Worm (Caenorhabditis elegans) whole organism, young adult: Measurements from ENCODE around the gene Y43F8C.9.
A peak's percentile ranks its signal among the peaks of the same experiment; 100 is the strongest.

Experiments used
- B0019.2 ChIP-seq: fragments of 200-800 bp; sonication (Bioruptor generic); conservative IDR thresholded peaks from 2 replicates; pipeline ENCODE4 v1.3.6; 2022; ENCODE audit warnings: missing genetic modification reagents, missing genetic modification characterization, missing compliant biosample characterization
- D2030.7 ChIP-seq: fragments of 200-800 bp; sonication (Bioruptor generic); IDR thresholded peaks from 2 replicates; pipeline ENCODE4 v1.3.6; 2022; ENCODE audit warnings: missing genetic modification reagents, missing genetic modification characterization, missing compliant biosample characterization
- F22D6.2 ChIP-seq: sonication (generic microtip); optimal IDR thresholded peaks from 2 replicates; lab custom pipeline; 2016; ENCODE audit warnings: mild to moderate bottlenecking, missing genetic modification characterization, missing compliant biosample characterization
- F37B4.10 ChIP-seq: fragments of 200-800 bp; sonication (Bioruptor generic); IDR thresholded peaks from 2 replicates; pipeline ENCODE4 v1.3.6; 2022; ENCODE audit warnings: missing genetic modification characterization, missing compliant biosample characterization
- F52B5.7 ChIP-seq: sonication (generic microtip); optimal IDR thresholded peaks from 2 replicates; lab custom pipeline; 2016; ENCODE audit warnings: mild to moderate bottlenecking, missing genetic modification characterization, missing compliant biosample characterization
- K11D2.4 ChIP-seq: fragments of 200-800 bp; sonication (Bioruptor generic); IDR thresholded peaks from 2 replicates; pipeline ENCODE4 v1.3.6; 2022; ENCODE audit warnings: missing genetic modification reagents, missing genetic modification characterization, missing compliant biosample characterization
- K12H6.12 ChIP-seq: fragments of 200-800 bp; sonication (Bioruptor generic); optimal IDR thresholded peaks from 2 replicates; lab custom pipeline; 2018; ENCODE audit warnings: mild to moderate bottlenecking, missing genetic modification characterization, missing compliant biosample characterization
- T07F8.4 ChIP-seq: sonication (generic microtip); optimal IDR thresholded peaks from 2 replicates; lab custom pipeline; 2016; ENCODE audit warnings: mild to moderate bottlenecking, missing genetic modification characterization, moderate library complexity, missing compliant biosample characterization
- Y53F4B.3 ChIP-seq: fragments of 200-800 bp; sonication (Bioruptor generic); IDR thresholded peaks from 2 replicates; pipeline ENCODE4 v1.3.6; 2022; ENCODE audit warnings: missing genetic modification reagents, missing genetic modification characterization, missing compliant biosample characterization
- atf-7 ChIP-seq: sonication (generic microtip); optimal IDR thresholded peaks from 2 replicates; lab custom pipeline; 2017; ENCODE audit warnings: mild to moderate bottlenecking, missing genetic modification characterization, missing compliant biosample characterization
- ccch-3 ChIP-seq: fragments of 200-800 bp; sonication (Bioruptor generic); optimal IDR thresholded peaks from 2 replicates; lab custom pipeline; 2018; ENCODE audit warnings: mild to moderate bottlenecking, missing genetic modification characterization, missing compliant biosample characterization
- ceh-100 ChIP-seq: fragments of 200-800 bp; sonication (Bioruptor generic); IDR thresholded peaks from 2 replicates; pipeline ENCODE4 v1.3.6; 2022; ENCODE audit warnings: missing genetic modification reagents, missing genetic modification characterization, missing compliant biosample characterization
- ceh-79 ChIP-seq: sonication (generic microtip); optimal IDR thresholded peaks from 2 replicates; lab custom pipeline; 2017; ENCODE audit warnings: mild to moderate bottlenecking, missing genetic modification characterization, missing compliant biosample characterization
- die-1 ChIP-seq: sonication (generic microtip); optimal IDR thresholded peaks from 2 replicates; lab custom pipeline; 2016; ENCODE audit warnings: missing genotype, mild to moderate bottlenecking, missing genetic modification characterization, missing compliant biosample characterization
- dox-1 ChIP-seq: fragments of 200-800 bp; sonication (Bioruptor generic); IDR thresholded peaks from 2 replicates; pipeline ENCODE4 v1.3.6; 2022; ENCODE audit warnings: missing genetic modification reagents, missing genetic modification characterization, missing compliant biosample characterization
- dpff-1 ChIP-seq: sonication (generic microtip); optimal IDR thresholded peaks from 2 replicates; lab custom pipeline; 2017; ENCODE audit warnings: mild to moderate bottlenecking, missing genetic modification characterization, missing compliant biosample characterization
- egl-18 ChIP-seq: fragments of 200-800 bp; sonication (Bioruptor generic); IDR thresholded peaks from 2 replicates; pipeline ENCODE4 v1.3.6; 2022; ENCODE audit warnings: missing genetic modification reagents, missing genetic modification characterization, missing compliant biosample characterization
- egrh-3 ChIP-seq: fragments of 200-800 bp; sonication (Bioruptor generic); IDR thresholded peaks from 2 replicates; pipeline ENCODE4 v1.3.6; 2022; ENCODE audit warnings: missing genetic modification reagents, missing genetic modification characterization, missing compliant biosample characterization
- fkh-3 ChIP-seq: sonication (generic microtip); optimal IDR thresholded peaks from 2 replicates; lab custom pipeline; 2016; ENCODE audit warnings: mild to moderate bottlenecking, missing genetic modification characterization, missing compliant biosample characterization
- gei-17 ChIP-seq: fragments of 200-800 bp; sonication (Bioruptor generic); optimal IDR thresholded peaks from 2 replicates; lab custom pipeline; 2018; ENCODE audit warnings: mild to moderate bottlenecking, missing genetic modification characterization, missing compliant biosample characterization
- him-1 ChIP-seq: sonication (generic microtip); optimal IDR thresholded peaks from 2 replicates; lab custom pipeline; 2016; ENCODE audit warnings: missing genotype, missing genetic modification reagents, missing genetic modification characterization, missing compliant biosample characterization
- hlh-26 ChIP-seq: fragments of 200-800 bp; sonication (Bioruptor generic); conservative IDR thresholded peaks from 2 replicates; pipeline ENCODE4 v1.3.6; 2022; ENCODE audit warnings: missing genetic modification reagents, missing genetic modification characterization, missing compliant biosample characterization
- hmg-1.2 ChIP-seq: fragments of 200-800 bp; sonication (Bioruptor generic); IDR thresholded peaks from 2 replicates; pipeline ENCODE4 v1.3.6; 2022; ENCODE audit warnings: missing genetic modification reagents, missing genetic modification characterization, missing compliant biosample characterization
- lin-26 ChIP-seq: fragments of 200-800 bp; sonication (Bioruptor generic); IDR thresholded peaks from 2 replicates; pipeline ENCODE4 v1.3.6; 2022; ENCODE audit warnings: missing genetic modification reagents, missing genetic modification characterization, missing compliant biosample characterization
- lir-1 ChIP-seq: fragments of 200-800 bp; sonication (Bioruptor generic); conservative IDR thresholded peaks from 2 replicates; pipeline ENCODE4 v1.3.6; 2022; ENCODE audit warnings: missing genetic modification reagents, missing genetic modification characterization, missing compliant biosample characterization
- mcd-1 ChIP-seq: fragments of 200-800 bp; sonication (Bioruptor generic); IDR thresholded peaks from 2 replicates; pipeline ENCODE4 v1.3.6; 2022; ENCODE audit warnings: missing genetic modification reagents, missing genetic modification characterization, missing compliant biosample characterization
- mes-4 ChIP-seq: sonication (generic microtip); optimal IDR thresholded peaks from 2 replicates; lab custom pipeline; 2016; ENCODE audit warnings: missing genotype, missing genetic modification characterization, missing compliant biosample characterization
- mxl-1 ChIP-seq: sonication (generic microtip); optimal IDR thresholded peaks from 2 replicates; lab custom pipeline; 2016; ENCODE audit warnings: missing genetic modification characterization, missing compliant biosample characterization
- nfya-1 ChIP-seq: sonication (generic microtip); optimal IDR thresholded peaks from 2 replicates; lab custom pipeline; 2017; ENCODE audit warnings: antibody characterized with exemption, missing compliant biosample characterization, missing genetic modification characterization, borderline replicate concordance; ENCODE audit not compliant: insufficient read depth
- nfya-2 ChIP-seq: fragments of 200-800 bp; sonication (Bioruptor generic); IDR thresholded peaks from 2 replicates; pipeline ENCODE4 v1.3.6; 2022; ENCODE audit warnings: missing genetic modification reagents, missing genetic modification characterization, missing compliant biosample characterization
- nhr-120 ChIP-seq: fragments of 200-800 bp; sonication (Bioruptor generic); IDR thresholded peaks from 2 replicates; pipeline ENCODE4 v1.3.6; 2022; ENCODE audit warnings: missing genetic modification characterization, missing compliant biosample characterization
- nhr-179 ChIP-seq: sonication (generic microtip); optimal IDR thresholded peaks from 2 replicates; lab custom pipeline; 2016; ENCODE audit warnings: mild to moderate bottlenecking, missing genetic modification characterization, missing compliant biosample characterization
- sdz-38 ChIP-seq: sonication (generic microtip); optimal IDR thresholded peaks from 2 replicates; lab custom pipeline; 2016; ENCODE audit warnings: missing genotype, missing genetic modification characterization, missing compliant biosample characterization
- sea-2 ChIP-seq: fragments of 200-800 bp; sonication (Bioruptor generic); IDR thresholded peaks from 2 replicates; pipeline ENCODE4 v1.3.6; 2022; ENCODE audit warnings: missing genetic modification characterization, missing compliant biosample characterization
- snpc-1.3 ChIP-seq: sonication (generic microtip); optimal IDR thresholded peaks from 2 replicates; lab custom pipeline; 2017; ENCODE audit warnings: missing genetic modification characterization, mild to moderate bottlenecking, missing compliant biosample characterization, antibody characterized with exemption, moderate library complexity, missing genotype, missing genetic modification reagents; ENCODE audit not compliant: insufficient read depth
- tbx-9 ChIP-seq: sonication (generic microtip); optimal IDR thresholded peaks from 2 replicates; lab custom pipeline; 2016; ENCODE audit warnings: borderline replicate concordance, missing genetic modification characterization, inconsistent platforms, missing compliant biosample characterization
- tlf-1 ChIP-seq: fragments of 200-800 bp; sonication (Bioruptor generic); optimal IDR thresholded peaks from 2 replicates; lab custom pipeline; 2018; ENCODE audit warnings: mild to moderate bottlenecking, missing genetic modification characterization, missing compliant biosample characterization
- unc-130 ChIP-seq: sonication (generic microtip); optimal IDR thresholded peaks from 2 replicates; lab custom pipeline; 2016; ENCODE audit warnings: missing genetic modification reagents, missing genetic modification characterization, missing compliant biosample characterization
- unc-62 ChIP-seq: fragments of 150-350 bp; optimal IDR thresholded peaks from 2 replicates; lab custom pipeline; 2014; ENCODE audit warnings: missing biosample characterization, missing genetic modification reagents, missing genetic modification characterization
- zfh-2 ChIP-seq: fragments of 200-800 bp; sonication (Bioruptor generic); conservative IDR thresholded peaks from 2 replicates; pipeline ENCODE4 v1.3.6; 2022; ENCODE audit warnings: missing genetic modification reagents, missing genetic modification characterization, missing compliant biosample characterization
- ztf-6 ChIP-seq: fragments of 200-800 bp; sonication (Bioruptor generic); IDR thresholded peaks from 2 replicates; pipeline ENCODE4 v1.3.6; 2022; ENCODE audit warnings: missing genetic modification reagents, missing genetic modification characterization, missing compliant biosample characterization

Gene Y43F8C.9

ce11 chrV:19605415-19605814 lies 40.5 kb upstream of the Y43F8C.9 start:
- no peak for TF ChIP-seq hmg-1.2 (GFP tag; lab: Robert Waterston, UW)
- TF ChIP-seq F52B5.7 (tag; lab: Kevin White, UChicago) = peak; percentile 49
- TF ChIP-seq tlf-1 (GFP tag; lab: Kevin White, UChicago) = no peak
- no peak for TF ChIP-seq tbx-9 (tag; lab: Kevin White, UChicago)
- 0 out of 2 replicates have a peak, but pooled peaks have one; percentile 18 for TF ChIP-seq dox-1
- TF ChIP-seq K11D2.4 (GFP tag; lab: Robert Waterston, UW) = no peak
- TF ChIP-seq him-1 (tag; lab: Kevin White, UChicago) = no peak
- TF ChIP-seq zfh-2 (GFP tag; lab: Robert Waterston, UW) = peak; percentile 71
- TF ChIP-seq fkh-3 = no peak

- no peak for TF ChIP-seq Y53F4B.3 (GFP tag; lab: Robert Waterston, UW)
- TF ChIP-seq egl-18 = no peak
- TF ChIP-seq hmg-1.2 (GFP tag; lab: Robert Waterston, UW) = peak; percentile 35; the same call in 1 of the 2 replicates
- no peak for TF ChIP-seq unc-62 (GFP tag; lab: Kevin White, UChicago)
- TF ChIP-seq F37B4.10 (GFP tag; lab: Robert Waterston, UW) = no peak
- TF ChIP-seq T07F8.4 (tag; lab: Kevin White, UChicago) = no peak
- TF ChIP-seq, all 124 proteins: peak for 1
Observed at ce11 chrV:19605880-19606279, 40.0 kb upstream of the Y43F8C.9 start, which contains the start of gene nlp-25. Gene nlp-25, plus strand, starts transcription at chrV:19606180.

DNA sequence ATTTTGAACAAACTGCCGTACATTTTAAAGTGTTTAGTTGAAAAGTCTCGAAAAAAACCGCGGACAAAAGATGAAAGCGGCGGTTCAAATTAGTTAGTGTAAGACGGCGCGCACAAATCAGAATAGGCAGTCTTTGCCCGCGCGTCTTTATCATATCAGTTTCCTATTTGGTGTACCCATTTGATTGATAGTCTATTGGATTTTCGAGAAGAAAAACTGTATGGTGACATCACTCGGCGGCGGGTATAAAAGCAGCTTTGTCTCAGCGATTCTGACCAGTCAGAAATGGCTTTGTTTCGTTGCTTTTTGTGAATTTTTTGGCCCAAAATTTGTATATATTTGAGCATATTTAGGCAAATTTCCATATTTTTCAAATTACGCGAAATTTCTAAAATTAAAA lies 37.2 kb upstream of the Y43F8C.9 start:
- TF ChIP-seq atf-7 (tag; lab: Kevin White, UChicago) (peak; percentile 13), nhr-120 (no peak)

DNA sequence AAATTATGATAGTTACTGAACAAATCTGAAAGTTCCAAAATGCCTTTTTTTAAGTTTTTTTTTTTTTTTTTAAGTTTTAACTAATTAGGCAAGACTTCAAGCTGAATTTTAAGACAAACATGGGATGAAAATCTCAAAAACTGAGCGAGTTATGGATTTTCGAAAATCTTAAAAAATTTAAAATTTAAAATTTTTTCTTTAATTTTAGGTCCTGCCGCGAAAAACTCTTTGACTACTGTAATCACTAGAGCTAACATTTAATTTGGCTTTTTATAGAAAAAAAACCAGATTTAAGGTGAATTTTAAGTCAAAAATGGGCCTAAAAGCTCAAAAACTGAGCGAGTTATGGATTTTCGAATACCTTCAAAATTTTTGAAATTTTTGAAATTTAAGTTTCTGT lies 36.7 kb upstream of the Y43F8C.9 start, which contains the start of gene grsp-1:
Gene grsp-1, plus strand, starts transcription at position 301 of the 400 bp plus-strand sequence.
- TF ChIP-seq mes-4 = no peak
- TF ChIP-seq T07F8.4 (tag; lab: Kevin White, UChicago) = no peak
- no peak for TF ChIP-seq atf-7 (tag; lab: Kevin White, UChicago)
- no peak for TF ChIP-seq mxl-1 (tag; lab: Kevin White, UChicago)
- TF ChIP-seq snpc-1.3 (tag; lab: Kevin White, UChicago) = no peak
- no peak for TF ChIP-seq sea-2 (GFP tag; lab: Robert Waterston, UW)
- no peak for TF ChIP-seq hmg-1.2 (GFP tag; lab: Robert Waterston, UW)
- no peak for TF ChIP-seq ceh-100 (GFP tag; lab: Robert Waterston, UW)
- TF ChIP-seq, all 124 proteins: peak for 0

DNA sequence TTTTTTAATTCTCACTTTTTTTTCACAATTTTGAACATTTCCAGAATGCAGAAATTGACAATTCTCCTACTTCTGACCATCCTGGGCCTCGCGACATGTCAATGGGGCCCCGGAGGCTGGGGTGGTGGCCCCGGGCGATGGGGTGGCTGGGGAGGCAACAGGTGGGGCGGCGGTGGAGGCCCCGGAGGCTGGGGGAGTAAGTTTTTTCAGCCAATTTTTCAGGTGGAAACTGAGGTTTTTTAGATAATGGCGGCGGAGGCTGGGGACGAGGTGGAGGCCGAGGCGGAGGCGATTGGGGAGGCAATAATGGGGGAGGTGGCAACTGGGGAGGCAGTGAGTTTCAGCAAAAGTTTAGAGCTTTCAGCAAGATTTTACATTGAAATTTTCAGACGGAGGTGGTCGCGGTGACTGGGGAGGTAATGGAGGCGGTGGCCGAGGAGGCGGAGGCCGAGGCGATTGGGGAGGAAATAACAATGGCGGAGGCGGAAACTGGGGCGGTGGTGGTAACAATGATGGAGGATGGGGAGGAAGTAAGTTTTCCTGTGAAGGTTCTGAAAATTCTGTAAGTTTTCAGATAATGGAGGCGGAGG lies 35.7 kb upstream of the Y43F8C.9 start:
- TF ChIP-seq dpff-1 (tag; lab: Kevin White, UChicago) (no peak), F22D6.2 (no peak), zfh-2 (GFP tag; lab: Robert Waterston, UW) (peak; percentile 85), ztf-6 (no peak), K12H6.12 (tag; lab: Kevin White, UChicago) (no peak), ccch-3 (GFP tag; lab: Kevin White, UChicago) (no peak), die-1 (no peak), ceh-79 (peak; percentile 22), B0019.2 (GFP tag; lab: Robert Waterston, UW) (0 out of 2 replicates have a peak, but pooled peaks have one; percentile 4), nhr-179 (tag; lab: Kevin White, UChicago) (no peak), nfya-1 (no peak), lin-26 (GFP tag; lab: Robert Waterston, UW) (0 out of 2 replicates have a peak, but pooled peaks have one; percentile 35), hlh-26 (GFP tag; lab: Robert Waterston, UW) (no peak), nfya-2 (no peak), sdz-38 (tag; lab: Kevin White, UChicago) (no peak), gei-17 (no peak), D2030.7 (no peak), egrh-3 (GFP tag; lab: Robert Waterston, UW) (peak; percentile 91), unc-130 (GFP tag; lab: Kevin White, UChicago) (no peak), lir-1 (no peak), mcd-1 (GFP tag; lab: Robert Waterston, UW) (peak; percentile 38)
